Fruit fly (Drosophila melanogaster) whole organism, embryonic: Measurements from ENCODE around the gene CG13893.
A peak's percentile ranks its signal among the peaks of the same experiment; 100 is the strongest.

Source experiments
- Atf6 ChIP-seq: fragments of 200-800 bp; sonication (Bioruptor generic); IDR thresholded peaks from 2 replicates; pipeline ENCODE4 v1.3.6; 2022; ENCODE audit warnings: missing biosample characterization, missing genetic modification characterization
- B-H2 ChIP-seq: fragments of 200-800 bp; sonication (Bioruptor generic); optimal IDR thresholded peaks from 2 replicates; lab custom pipeline; 2018; ENCODE audit warnings: missing biosample characterization, mild to moderate bottlenecking, missing genetic modification characterization
- CG10462 ChIP-seq: fragments of 200-800 bp; sonication (Bioruptor generic); optimal IDR thresholded peaks from 2 replicates; lab custom pipeline; 2016; ENCODE audit warnings: missing biosample characterization, missing genetic modification characterization
- CG10543 ChIP-seq: fragments of 200-800 bp; sonication (Bioruptor generic); optimal IDR thresholded peaks from 3 replicates; lab custom pipeline; 2017; ENCODE audit warnings: missing biosample characterization, mild to moderate bottlenecking, missing genetic modification characterization, moderate library complexity
- CG11723 ChIP-seq: fragments of 200-800 bp; sonication (Bioruptor generic); optimal IDR thresholded peaks from 2 replicates; lab custom pipeline; 2017; ENCODE audit warnings: missing biosample characterization, mild to moderate bottlenecking, missing genetic modification characterization
- CG13287 ChIP-seq: fragments of 200-800 bp; sonication (Bioruptor generic); IDR thresholded peaks from 2 replicates; pipeline ENCODE4 v1.3.6; 2022; ENCODE audit warnings: missing biosample characterization, missing genetic modification characterization; ENCODE audit not compliant: partially characterized antibody
- CG13624 ChIP-seq: fragments of 200-800 bp; sonication (Bioruptor generic); optimal IDR thresholded peaks from 2 replicates; lab custom pipeline; 2016; ENCODE audit warnings: missing biosample characterization, missing genetic modification characterization
- CG14014 ChIP-seq: fragments of 200-800 bp; sonication (Bioruptor generic); IDR thresholded peaks from 2 replicates; pipeline ENCODE4 v1.3.6; 2022; ENCODE audit warnings: missing biosample characterization, missing genetic modification characterization
- CG17186 ChIP-seq: fragments of 200-800 bp; sonication (Bioruptor generic); optimal IDR thresholded peaks from 3 replicates; lab custom pipeline; 2017; ENCODE audit warnings: missing biosample characterization, missing genetic modification reagents, missing genetic modification characterization
- CG18011 ChIP-seq: fragments of 200-800 bp; sonication (Bioruptor generic); optimal IDR thresholded peaks from 2 replicates; lab custom pipeline; 2017; ENCODE audit warnings: missing biosample characterization, missing genetic modification characterization, mild to moderate bottlenecking, moderate library complexity, missing genotype
- CG18262 ChIP-seq: fragments of 200-800 bp; optimal IDR thresholded peaks from 3 replicates; lab custom pipeline; 2019; ENCODE audit warnings: missing biosample characterization, mild to moderate bottlenecking, missing genetic modification characterization, moderate library complexity
- CG30020 ChIP-seq: fragments of 200-800 bp; optimal IDR thresholded peaks from 2 replicates; lab custom pipeline; 2019; ENCODE audit warnings: missing biosample characterization, mild to moderate bottlenecking, missing genetic modification characterization, moderate library complexity
- CG30431 ChIP-seq: fragments of 200-800 bp; sonication (Bioruptor generic); optimal IDR thresholded peaks from 2 replicates; lab custom pipeline; 2017; ENCODE audit warnings: missing biosample characterization, missing genetic modification characterization
- CG31441 ChIP-seq: fragments of 200-800 bp; sonication (Bioruptor generic); IDR thresholded peaks from 2 replicates; pipeline ENCODE4 v1.3.6; 2022; ENCODE audit warnings: missing biosample characterization, missing genetic modification characterization
- CG3281 ChIP-seq: fragments of 200-800 bp; sonication (Bioruptor generic); optimal IDR thresholded peaks from 3 replicates; lab custom pipeline; 2017; ENCODE audit warnings: missing biosample characterization, mild to moderate bottlenecking, missing genetic modification characterization
- CG34422 ChIP-seq: fragments of 200-800 bp; sonication (Bioruptor generic); IDR thresholded peaks from 3 replicates; pipeline ENCODE4 v1.3.6; 2022; ENCODE audit warnings: missing biosample characterization, missing genetic modification characterization
- CG4404 ChIP-seq: fragments of 200-800 bp; sonication (Bioruptor generic); IDR thresholded peaks from 2 replicates; pipeline ENCODE4 v1.3.6; 2022; ENCODE audit warnings: missing biosample characterization, missing genetic modification characterization
- CG4730 ChIP-seq: fragments of 200-800 bp; sonication (Bioruptor generic); IDR thresholded peaks from 2 replicates; pipeline ENCODE4 v1.3.6; 2022; ENCODE audit warnings: missing biosample characterization, missing genetic modification characterization
- CG6175 ChIP-seq: fragments of 200-800 bp; sonication (Bioruptor generic); IDR thresholded peaks from 3 replicates; pipeline ENCODE4 v1.3.6; 2022; ENCODE audit warnings: missing biosample characterization, missing genetic modification characterization
- CG6689 ChIP-seq: fragments of 200-800 bp; sonication (Bioruptor generic); IDR thresholded peaks from 2 replicates; pipeline ENCODE4 v1.3.6; 2022; ENCODE audit warnings: missing biosample characterization, missing genetic modification characterization
- CG7271 ChIP-seq: fragments of 200-800 bp; sonication (Bioruptor generic); optimal IDR thresholded peaks from 2 replicates; lab custom pipeline; 2018; ENCODE audit warnings: missing biosample characterization, mild to moderate bottlenecking, missing genetic modification characterization, moderate library complexity
- CG7357 ChIP-seq: fragments of 200-800 bp; sonication (Bioruptor generic); IDR thresholded peaks from 3 replicates; pipeline ENCODE4 v1.3.6; 2022; ENCODE audit warnings: missing biosample characterization, missing genetic modification characterization
- CG7928 ChIP-seq: fragments of 200-800 bp; sonication (Bioruptor generic); optimal IDR thresholded peaks from 2 replicates; lab custom pipeline; 2017; ENCODE audit warnings: missing biosample characterization, mild to moderate bottlenecking, missing genetic modification characterization
- CG9215 ChIP-seq: fragments of 200-800 bp; sonication (Bioruptor generic); IDR thresholded peaks from 2 replicates; pipeline ENCODE4 v1.3.6; 2022; ENCODE audit warnings: missing biosample characterization, missing genetic modification characterization
- CG9932 ChIP-seq: fragments of 200-800 bp; sonication (Bioruptor generic); IDR thresholded peaks from 2 replicates; pipeline ENCODE4 v1.3.6; 2022; ENCODE audit warnings: missing biosample characterization, missing genetic modification characterization
- Chrac-16 ChIP-seq: fragments of 200-800 bp; sonication (Bioruptor generic); optimal IDR thresholded peaks from 3 replicates; lab custom pipeline; 2016; ENCODE audit warnings: missing biosample characterization, missing genetic modification characterization
- Dfd ChIP-seq, 2 experiments: fragments of >200 bp; optimal IDR thresholded peaks; 2 replicates each; lab custom pipeline; 2017; ENCODE audit warnings: missing biosample characterization in 2 of 2, missing genetic modification characterization in 2 of 2
- Fer2 ChIP-seq: fragments of 200-800 bp; sonication (Bioruptor generic); optimal IDR thresholded peaks from 2 replicates; lab custom pipeline; 2018; ENCODE audit warnings: missing biosample characterization, mild to moderate bottlenecking, missing genetic modification characterization, moderate library complexity
- HLH3B ChIP-seq: fragments of 200-800 bp; sonication (Bioruptor generic); IDR thresholded peaks from 2 replicates; pipeline ENCODE4 v1.3.6; 2022; ENCODE audit warnings: missing biosample characterization, missing genetic modification characterization
- HmgD ChIP-seq: fragments of 200-800 bp; sonication (Bioruptor generic); optimal IDR thresholded peaks from 3 replicates; lab custom pipeline; 2016; ENCODE audit warnings: missing biosample characterization, missing genetic modification characterization
- Hmr ChIP-seq: fragments of 200-800 bp; sonication (Bioruptor generic); optimal IDR thresholded peaks from 3 replicates; lab custom pipeline; 2017; ENCODE audit warnings: mild to moderate bottlenecking, missing biosample characterization, missing genetic modification reagents, missing genetic modification characterization
- Rx ChIP-seq: fragments of 200-800 bp; sonication (Bioruptor generic); IDR thresholded peaks from 2 replicates; pipeline ENCODE4 v1.3.6; 2022; ENCODE audit warnings: missing biosample characterization, missing genetic modification characterization
- Trl ChIP-seq, 3 experiments: fragments of >200 bp in 2 of 3; fragments of 200-800 bp in 1 of 3; sonication (Bioruptor generic) in 1 of 3; optimal IDR thresholded peaks; 2 replicates in 1 of 3; 3 replicates in 2 of 3; lab custom pipeline; 2016 to 2017; ENCODE audit warnings: missing biosample characterization in 1 of 3, missing genetic modification characterization in 1 of 3
- al ChIP-seq: fragments of 200-800 bp; sonication (Bioruptor generic); IDR thresholded peaks from 2 replicates; pipeline ENCODE4 v1.3.6; 2022; ENCODE audit warnings: missing biosample characterization, missing genetic modification characterization
- az2 ChIP-seq: fragments of 200-800 bp; sonication (Bioruptor generic); optimal IDR thresholded peaks from 3 replicates; lab custom pipeline; 2016; ENCODE audit warnings: missing biosample characterization, missing genetic modification characterization
- bcd ChIP-seq: fragments of 200-800 bp; sonication (Bioruptor generic); optimal IDR thresholded peaks from 2 replicates; lab custom pipeline; 2017; ENCODE audit warnings: missing biosample characterization, mild to moderate bottlenecking, missing genetic modification characterization
- cg ChIP-seq: fragments of 200-800 bp; sonication (Bioruptor generic); optimal IDR thresholded peaks from 3 replicates; lab custom pipeline; 2019; ENCODE audit warnings: missing biosample characterization, mild to moderate bottlenecking, missing genetic modification characterization, moderate library complexity
- chif ChIP-seq, 2 experiments: fragments of 200-800 bp; sonication (Bioruptor generic); optimal IDR thresholded peaks; 3 replicates each; lab custom pipeline; 2016; ENCODE audit warnings: missing biosample characterization in 2 of 2, missing genetic modification characterization in 2 of 2
- corto ChIP-seq: fragments of 200-800 bp; sonication (Bioruptor generic); optimal IDR thresholded peaks from 2 replicates; lab custom pipeline; 2016; ENCODE audit warnings: missing biosample characterization, mild to moderate bottlenecking, missing genetic modification characterization, moderate library complexity
- disco-r ChIP-seq: fragments of 200-800 bp; sonication (Bioruptor generic); optimal IDR thresholded peaks from 2 replicates; lab custom pipeline; 2016; ENCODE audit warnings: missing biosample characterization, missing genetic modification characterization
- ems ChIP-seq: fragments of 200-800 bp; sonication (Bioruptor generic); optimal IDR thresholded peaks from 3 replicates; lab custom pipeline; 2016; ENCODE audit warnings: missing biosample characterization, missing genetic modification characterization
- fu2 ChIP-seq: fragments of 200-800 bp; sonication (Bioruptor generic); optimal IDR thresholded peaks from 2 replicates; lab custom pipeline; 2016; ENCODE audit warnings: missing biosample characterization, missing genetic modification characterization
- gcm ChIP-seq: fragments of 200-800 bp; sonication (Bioruptor generic); optimal IDR thresholded peaks from 2 replicates; lab custom pipeline; 2019; ENCODE audit warnings: missing biosample characterization, mild to moderate bottlenecking, missing genetic modification characterization, moderate library complexity
- gt ChIP-seq: fragments of 200-800 bp; sonication (Bioruptor generic); IDR thresholded peaks from 2 replicates; pipeline ENCODE4 v1.3.6; 2022; ENCODE audit warnings: missing biosample characterization, missing genetic modification characterization
- h ChIP-seq: fragments of >200 bp; optimal IDR thresholded peaks from 2 replicates; lab custom pipeline; 2017
- peb ChIP-seq: fragments of 200-800 bp; sonication (Bioruptor generic); IDR thresholded peaks from 2 replicates; pipeline ENCODE4 v1.3.6; 2022; ENCODE audit warnings: missing biosample characterization, missing genetic modification characterization
- pho ChIP-seq: fragments of 200-800 bp; sonication (Bioruptor generic); optimal IDR thresholded peaks from 2 replicates; lab custom pipeline; 2016; ENCODE audit warnings: missing biosample characterization, missing genetic modification characterization
- sob ChIP-seq: fragments of 200-800 bp; sonication (Bioruptor generic); IDR thresholded peaks from 2 replicates; pipeline ENCODE4 v1.3.6; 2022; ENCODE audit warnings: missing biosample characterization, missing genetic modification characterization
- tio ChIP-seq: fragments of 200-800 bp; sonication (Bioruptor generic); optimal IDR thresholded peaks from 2 replicates; lab custom pipeline; 2017; ENCODE audit warnings: missing biosample characterization, missing genetic modification characterization, inconsistent platforms
- zf30C ChIP-seq: fragments of 200-800 bp; sonication (Bioruptor generic); optimal IDR thresholded peaks from 3 replicates; lab custom pipeline; 2018; ENCODE audit warnings: missing biosample characterization, mild to moderate bottlenecking, missing genetic modification characterization
- zfh2 ChIP-seq: fragments of 200-800 bp; sonication (Bioruptor generic); optimal IDR thresholded peaks from 2 replicates; lab custom pipeline; 2016; ENCODE audit warnings: missing biosample characterization, missing genetic modification characterization

CG13893 gene

DNA sequence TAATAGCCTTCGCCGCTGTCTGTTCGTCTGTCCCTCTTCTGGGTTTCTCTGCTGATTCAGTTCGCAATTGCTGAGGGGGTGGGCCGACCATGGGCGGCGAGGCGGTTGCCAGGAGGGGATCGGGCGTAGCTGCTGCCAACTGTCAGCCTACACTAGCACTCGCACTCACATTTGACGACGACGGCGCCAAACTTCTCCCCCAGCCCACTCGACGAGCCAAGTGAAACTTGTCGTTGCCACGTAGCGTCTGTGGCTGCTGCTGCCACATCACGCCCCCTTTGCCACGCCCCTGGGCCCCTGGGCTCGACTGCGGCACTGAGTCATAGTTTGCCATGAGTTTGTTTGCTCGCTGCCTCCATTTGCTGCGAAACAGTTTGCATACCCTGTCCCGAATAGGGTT, 46.5 kb downstream of the CG13893 start (continued):
- TF ChIP-seq disco-r (GFP tag; lab: Kevin White, UChicago) (no peak), Trl (optimal IDR thresholded peaks at IDR 0.05; lab: Kevin White, UChicago) (no peak), Trl (GFP tag; optimal IDR thresholded peaks at IDR 0.05; lab: Kevin White, UChicago) (peak; percentile 37), CG10462 (GFP tag; lab: Kevin White, UChicago) (no peak), Dfd (GFP tag; optimal IDR thresholded peaks at IDR 0.05; lab: Kevin White, UChicago) (no peak), B-H2 (GFP tag; lab: Kevin White, UChicago) (peak; percentile 31), peb (GFP tag; lab: Robert Waterston, UW) (peak; percentile 32; the same call in 1 of the 2 replicates), CG7928 (GFP tag; lab: Kevin White, UChicago) (no peak), CG9215 (GFP tag; lab: Robert Waterston, UW) (peak; percentile 80), al (peak; percentile 79), CG6175 (GFP tag; lab: Robert Waterston, UW) (peak; percentile 82), sob (peak; percentile 78), CG7357 (peak; percentile 64; the same call in 2 of the 3 replicates), az2 (GFP tag; lab: Kevin White, UChicago) (peak; percentile 4), CG4730 (GFP tag; lab: Robert Waterston, UW) (peak; percentile 45), CG30020 (no peak), chif (GFP tag; optimal IDR thresholded peaks at IDR 0.05; lab: Kevin White, UChicago) (peak in 1 of 2 experiments; percentile 19), CG10543 (GFP tag; lab: Kevin White, UChicago) (peak; percentile 81), corto (GFP tag; lab: Kevin White, UChicago) (no peak), zf30C (GFP tag; lab: Kevin White, UChicago) (no peak), CG9932 (GFP tag; lab: Robert Waterston, UW) (peak; percentile 85), CG17186 (GFP tag; lab: Kevin White, UChicago) (no peak), gcm (no peak), HLH3B (GFP tag; lab: Robert Waterston, UW) (peak; percentile 39; the same call in 1 of the 2 replicates), CG7271 (tag; lab: Kevin White, UChicago) (no peak), CG13287 (GFP tag; lab: Robert Waterston, UW) (0 out of 2 replicates have a peak, but pooled peaks have one; percentile 8), CG4404 (GFP tag; lab: Robert Waterston, UW) (peak; percentile 65), CG34422 (GFP tag; lab: Robert Waterston, UW) (peak; percentile 64; the same call in 2 of the 3 replicates), Fer2 (tag; lab: Kevin White, UChicago) (peak; percentile 7), HmgD (GFP tag; lab: Kevin White, UChicago) (no peak), tio (GFP tag; lab: Kevin White, UChicago) (no peak), ems (peak; percentile 12), h (lab: Kevin White, UChicago) (no peak), gt (GFP tag; lab: Robert Waterston, UW) (no peak), CG18262 (tag; lab: Kevin White, UChicago) (no peak), Chrac-16 (peak; percentile 50), CG30431 (peak; percentile 24), CG3281 (GFP tag; lab: Kevin White, UChicago) (peak; percentile 38), CG14014 (GFP tag; lab: Robert Waterston, UW) (peak; percentile 81), cg (GFP tag; lab: Kevin White, UChicago) (no peak), bcd (GFP tag; lab: Kevin White, UChicago) (peak; percentile 2), fu2 (GFP tag; lab: Kevin White, UChicago) (no peak), zfh2 (peak; percentile 24), CG11723 (GFP tag; lab: Kevin White, UChicago) (peak; percentile 9), CG31441 (GFP tag; lab: Robert Waterston, UW) (peak; percentile 29; the same call in 1 of the 2 replicates), CG6689 (GFP tag; lab: Robert Waterston, UW) (peak; percentile 61; the same call in 1 of the 2 replicates), CG18011 (GFP tag; lab: Kevin White, UChicago) (peak; percentile 10), Hmr (GFP tag; lab: Kevin White, UChicago) (peak; percentile 73), Atf6 (GFP tag; lab: Robert Waterston, UW) (peak; percentile 81), CG13624 (GFP tag; lab: Kevin White, UChicago) (no peak), pho (peak; percentile 47), Rx (peak; percentile 45; the same call in 1 of the 2 replicates)
